Worm (Caenorhabditis elegans) whole organism, L2 larva: ENCODE data around the gene ZK1236.5.

Experiments
- C34F6.9 ChIP-seq: fragments of 150-350 bp; optimal IDR thresholded peaks from 2 replicates; lab custom pipeline; 2014; ENCODE audit warnings: missing biosample characterization, missing genetic modification characterization
- F13H6.1 ChIP-seq: sonication (generic microtip); optimal IDR thresholded peaks from 2 replicates; lab custom pipeline; 2016; ENCODE audit warnings: missing genetic modification characterization, missing compliant biosample characterization
- Y55F3AM.14 ChIP-seq: fragments of 200-800 bp; sonication (Bioruptor generic); optimal IDR thresholded peaks from 2 replicates; lab custom pipeline; 2018; ENCODE audit warnings: mild to moderate bottlenecking, missing genetic modification characterization, missing compliant biosample characterization
- alr-1 ChIP-seq: fragments of 150-350 bp; optimal IDR thresholded peaks from 2 replicates; lab custom pipeline; 2014; ENCODE audit warnings: missing biosample characterization, missing genetic modification characterization
- aly-2 ChIP-seq: fragments of 150-350 bp; optimal IDR thresholded peaks from 2 replicates; lab custom pipeline; 2014; ENCODE audit warnings: missing biosample characterization, missing genetic modification characterization
- ama-1 ChIP-seq: fragments of 150-350 bp; optimal IDR thresholded peaks from 2 replicates; lab custom pipeline; 2018; ENCODE audit warnings: inconsistent platforms
- blmp-1 ChIP-seq: sonication (generic microtip); optimal IDR thresholded peaks from 2 replicates; lab custom pipeline; 2017; ENCODE audit warnings: missing genetic modification characterization, mild to moderate bottlenecking, missing compliant biosample characterization, antibody characterized with exemption, moderate library complexity; ENCODE audit not compliant: insufficient read depth
- ceh-16 ChIP-seq: fragments of 150-350 bp; optimal IDR thresholded peaks from 2 replicates; lab custom pipeline; 2014; ENCODE audit warnings: missing biosample characterization, missing genetic modification characterization
- ceh-82 ChIP-seq: fragments of 150-350 bp; optimal IDR thresholded peaks from 2 replicates; lab custom pipeline; 2014; ENCODE audit warnings: missing biosample characterization, missing genetic modification characterization
- crh-2 ChIP-seq: sonication (generic microtip); optimal IDR thresholded peaks from 2 replicates; lab custom pipeline; 2017; ENCODE audit warnings: missing biosample characterization, missing genetic modification characterization
- dmd-4 ChIP-seq: sonication (generic microtip); optimal IDR thresholded peaks from 2 replicates; lab custom pipeline; 2017; ENCODE audit warnings: missing biosample characterization, missing genetic modification characterization
- egl-27 ChIP-seq: sonication (generic microtip); optimal IDR thresholded peaks from 3 replicates; lab custom pipeline; 2017; ENCODE audit warnings: missing biosample characterization, missing genetic modification reagents, missing genetic modification characterization
- elt-1 ChIP-seq: fragments of 150-350 bp; optimal IDR thresholded peaks from 2 replicates; lab custom pipeline; 2014; ENCODE audit warnings: missing biosample characterization, missing genetic modification characterization
- elt-3 ChIP-seq: sonication (generic microtip); optimal IDR thresholded peaks from 2 replicates; lab custom pipeline; 2017; ENCODE audit warnings: missing biosample characterization, missing genetic modification characterization
- fos-1 ChIP-seq: fragments of 150-350 bp; optimal IDR thresholded peaks from 2 replicates; lab custom pipeline; 2014; ENCODE audit warnings: missing biosample characterization, missing genetic modification characterization
- gmeb-1 ChIP-seq: fragments of 150-350 bp; optimal IDR thresholded peaks from 2 replicates; lab custom pipeline; 2014; ENCODE audit warnings: missing biosample characterization, missing genetic modification characterization
- lin-13 ChIP-seq: fragments of 150-350 bp; optimal IDR thresholded peaks from 2 replicates; lab custom pipeline; 2014; ENCODE audit warnings: missing biosample characterization, missing genetic modification reagents, missing genetic modification characterization
- lin-39 ChIP-seq: fragments of 150-350 bp; optimal IDR thresholded peaks from 2 replicates; lab custom pipeline; 2014; ENCODE audit warnings: missing biosample characterization, missing genetic modification reagents, missing genetic modification characterization
- lsy-2 ChIP-seq, 2 experiments: fragments of 150-350 bp in 1 of 2; sonication (generic microtip) in 1 of 2; optimal IDR thresholded peaks; 2 replicates each; lab custom pipeline; 2014 to 2017; ENCODE audit warnings: missing biosample characterization in 2 of 2, missing genetic modification characterization in 2 of 2
- mab-5 ChIP-seq: fragments of 150-350 bp; optimal IDR thresholded peaks from 2 replicates; lab custom pipeline; 2014; ENCODE audit warnings: missing biosample characterization, missing genetic modification characterization
- mbf-1 ChIP-seq: sonication (generic microtip); optimal IDR thresholded peaks from 2 replicates; lab custom pipeline; 2017; ENCODE audit warnings: missing biosample characterization, missing genetic modification characterization
- mdl-1 ChIP-seq, 2 experiments: fragments of 150-350 bp in 1 of 2; sonication (generic microtip) in 1 of 2; optimal IDR thresholded peaks; 2 replicates each; lab custom pipeline; 2017; ENCODE audit warnings: missing biosample characterization in 2 of 2, missing genetic modification characterization in 2 of 2
- nhr-10 ChIP-seq: sonication (generic microtip); optimal IDR thresholded peaks from 2 replicates; lab custom pipeline; 2017; ENCODE audit warnings: missing biosample characterization, missing genetic modification characterization
- nhr-11 ChIP-seq: fragments of 150-350 bp; optimal IDR thresholded peaks from 2 replicates; lab custom pipeline; 2014; ENCODE audit warnings: missing biosample characterization, missing genetic modification characterization
- nhr-12 ChIP-seq: fragments of 150-350 bp; optimal IDR thresholded peaks from 2 replicates; lab custom pipeline; 2014; ENCODE audit warnings: missing biosample characterization, missing genetic modification characterization
- nhr-129 ChIP-seq: fragments of 150-350 bp; optimal IDR thresholded peaks from 2 replicates; lab custom pipeline; 2014; ENCODE audit warnings: missing biosample characterization, missing genetic modification characterization
- nhr-21 ChIP-seq: fragments of 150-350 bp; optimal IDR thresholded peaks from 2 replicates; lab custom pipeline; 2014; ENCODE audit warnings: missing biosample characterization, missing genetic modification characterization
- nhr-23 ChIP-seq: fragments of 150-350 bp; optimal IDR thresholded peaks from 2 replicates; lab custom pipeline; 2014; ENCODE audit warnings: missing biosample characterization, missing genetic modification reagents, missing genetic modification characterization
- nhr-237 ChIP-seq: fragments of 150-350 bp; optimal IDR thresholded peaks from 2 replicates; lab custom pipeline; 2014; ENCODE audit warnings: missing biosample characterization, missing genetic modification characterization
- nhr-25 ChIP-seq: fragments of 150-350 bp; sonication (generic microtip); optimal IDR thresholded peaks from 3 replicates; lab custom pipeline; 2014; ENCODE audit warnings: missing biosample characterization, missing genetic modification characterization
- nhr-6 ChIP-seq: fragments of 150-350 bp; optimal IDR thresholded peaks from 2 replicates; lab custom pipeline; 2014; ENCODE audit warnings: missing biosample characterization, missing genetic modification characterization
- peb-1 ChIP-seq: fragments of 150-350 bp; optimal IDR thresholded peaks from 2 replicates; lab custom pipeline; 2014; ENCODE audit warnings: missing biosample characterization, missing genetic modification characterization
- sem-4 ChIP-seq: fragments of 150-350 bp; optimal IDR thresholded peaks from 2 replicates; lab custom pipeline; 2014; ENCODE audit warnings: missing biosample characterization, missing genetic modification reagents, missing genetic modification characterization
- skn-1 ChIP-seq: sonication (generic microtip); optimal IDR thresholded peaks from 2 replicates; lab custom pipeline; 2017; ENCODE audit warnings: missing biosample characterization, missing genetic modification characterization
- sma-3 ChIP-seq: sonication (generic microtip); optimal IDR thresholded peaks from 2 replicates; lab custom pipeline; 2016; ENCODE audit warnings: missing genetic modification reagents, missing genetic modification characterization, missing compliant biosample characterization
- sma-9 ChIP-seq, 2 experiments: fragments of 150-350 bp in 1 of 2; sonication (generic microtip) in 1 of 2; optimal IDR thresholded peaks; 2 replicates each; lab custom pipeline; 2014 to 2016; ENCODE audit warnings: missing genetic modification characterization in 2 of 2, mild to moderate bottlenecking in 1 of 2, missing biosample characterization in 1 of 2, missing compliant biosample characterization in 1 of 2, missing genetic modification reagents in 1 of 2, moderate library complexity in 1 of 2
- snpc-4 ChIP-seq: fragments of 150-350 bp; optimal IDR thresholded peaks from 2 replicates; lab custom pipeline; 2014; ENCODE audit warnings: missing biosample characterization, missing genetic modification characterization
- unc-39 ChIP-seq: fragments of 150-350 bp; optimal IDR thresholded peaks from 2 replicates; lab custom pipeline; 2014; ENCODE audit warnings: missing biosample characterization, missing genetic modification characterization
- unc-55 ChIP-seq: fragments of 150-350 bp; sonication (generic microtip); optimal IDR thresholded peaks from 3 replicates; lab custom pipeline; 2014; ENCODE audit warnings: missing biosample characterization, missing genetic modification reagents, missing genetic modification characterization
- zag-1 ChIP-seq: fragments of 150-350 bp; optimal IDR thresholded peaks from 2 replicates; lab custom pipeline; 2014; ENCODE audit warnings: missing biosample characterization, missing genetic modification characterization
- ztf-1 ChIP-seq: fragments of 200-800 bp; sonication (Bioruptor generic); conservative IDR thresholded peaks from 2 replicates; pipeline ENCODE4 v1.3.6; 2022; ENCODE audit warnings: missing genetic modification characterization, missing compliant biosample characterization
- ztf-11 ChIP-seq: sonication (generic microtip); optimal IDR thresholded peaks from 2 replicates; lab custom pipeline; 2017; ENCODE audit warnings: missing biosample characterization, missing genetic modification characterization
- ztf-4 ChIP-seq: fragments of 150-350 bp; optimal IDR thresholded peaks from 2 replicates; lab custom pipeline; 2014; ENCODE audit warnings: missing biosample characterization, missing genetic modification characterization

ZK1236.5 gene

DNA sequence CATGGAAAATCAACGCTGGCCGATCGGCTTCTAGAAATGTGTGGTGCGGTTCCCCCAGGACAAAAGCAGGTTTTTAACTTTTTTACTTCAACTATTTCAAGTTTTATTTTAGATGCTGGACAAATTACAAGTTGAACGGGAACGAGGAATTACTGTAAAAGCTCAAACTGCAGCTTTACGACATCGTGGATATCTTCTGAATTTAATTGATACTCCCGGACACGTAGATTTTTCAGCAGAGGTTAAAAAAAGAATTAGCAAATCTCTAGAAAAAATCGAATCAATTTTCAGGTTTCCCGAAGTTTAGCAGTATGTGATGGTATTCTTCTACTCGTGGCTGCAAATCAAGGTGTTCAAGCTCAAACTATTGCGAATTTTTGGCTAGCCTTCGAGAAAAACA, 2.5 kb downstream of the ZK1236.5 start:
- TF ChIP-seq ztf-11 (no peak), lin-13 (no peak), unc-55 (GFP tag; lab: Kevin White, UChicago) (no peak)

- TF ChIP-seq ceh-82 (tag; lab: Kevin White, UChicago) = no peak
- TF ChIP-seq dmd-4 = no peak
- TF ChIP-seq unc-55 (GFP tag; lab: Kevin White, UChicago) = peak; percentile 30
- peak in 1 of 2 experiments; percentile 18 for TF ChIP-seq lsy-2 (tag; optimal IDR thresholded peaks at IDR 0.05; lab: Kevin White, UChicago)
- TF ChIP-seq nhr-6 (tag; lab: Kevin White, UChicago) = no peak
- TF ChIP-seq C34F6.9 = no peak
Measured at ce11 chrIII:8429035-8429434, 3.0 kb downstream of the ZK1236.5 start, which contains the start of gene ZK1236.1. Gene ZK1236.1, plus strand, starts transcription at chrIII:8429297.

DNA sequence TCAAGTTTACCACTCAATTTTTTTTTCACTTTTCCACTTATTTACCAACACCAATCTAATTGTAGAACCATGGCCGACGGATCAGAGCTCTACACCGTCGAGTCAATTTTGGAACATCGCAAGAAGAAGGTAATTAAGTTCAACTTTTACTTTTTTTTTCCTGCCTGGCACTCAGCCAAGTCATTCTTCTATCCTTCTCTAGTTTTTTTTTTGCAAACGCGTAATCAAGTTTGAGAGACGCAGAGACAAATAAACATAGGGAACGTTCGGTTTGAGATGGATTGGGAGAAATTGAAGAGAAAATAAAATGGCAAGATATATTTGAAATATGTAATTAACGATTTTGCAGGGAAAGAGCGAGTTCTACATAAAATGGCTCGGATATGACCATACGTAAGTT, 5.7 kb downstream of the ZK1236.5 start, which contains the start of gene cec-1:
Gene cec-1 (plus strand): TSS at position 63 of the 400 bp plus-strand sequence.
- peak; percentile 7 for TF ChIP-seq nhr-6 (tag; lab: Kevin White, UChicago)
- peak; percentile 14 for TF ChIP-seq crh-2 (tag; lab: Kevin White, UChicago)
- TF ChIP-seq mab-5 = no peak
- TF ChIP-seq mdl-1 (tag; optimal IDR thresholded peaks at IDR 0.05; lab: Kevin White, UChicago) = no peak
- peak; percentile 32 for TF ChIP-seq unc-55 (GFP tag; lab: Kevin White, UChicago)
- no peak for TF ChIP-seq ceh-82 (tag; lab: Kevin White, UChicago)
- TF ChIP-seq nhr-21 (tag; lab: Kevin White, UChicago) = no peak
- no peak for TF ChIP-seq ama-1 (lab: Kevin White, UChicago)
- no peak for TF ChIP-seq peb-1
- TF ChIP-seq lsy-2 (tag; optimal IDR thresholded peaks at IDR 0.05; lab: Kevin White, UChicago) = peak in 1 of 2 experiments; percentile 55
- TF ChIP-seq ztf-1 (GFP tag; lab: Robert Waterston, UW) = no peak
- peak; percentile 14 for TF ChIP-seq C34F6.9
- no peak for TF ChIP-seq Y55F3AM.14 (GFP tag; lab: Kevin White, UChicago)
- no peak for TF ChIP-seq snpc-4 (tag; lab: Kevin White, UChicago)
- peak; percentile 66 for TF ChIP-seq blmp-1 (tag; lab: Kevin White, UChicago)
- TF ChIP-seq dmd-4 = no peak
- TF ChIP-seq elt-1 (tag; lab: Kevin White, UChicago) = no peak
- TF ChIP-seq nhr-10 (tag; lab: Kevin White, UChicago) = no peak
- TF ChIP-seq ztf-4 (tag; lab: Kevin White, UChicago) = no peak
- no peak for TF ChIP-seq ceh-16 (tag; lab: Kevin White, UChicago)
- no peak for TF ChIP-seq gmeb-1
- TF ChIP-seq egl-27 (tag; lab: Kevin White, UChicago) = no peak
- no peak for TF ChIP-seq nhr-12 (tag; lab: Kevin White, UChicago)
- no peak for TF ChIP-seq lin-39 (tag; lab: Kevin White, UChicago)

ce11 chrIII:8425076-8425475, 6.9 kb downstream of the ZK1236.5 start:
- TF ChIP-seq fos-1 (tag; lab: Kevin White, UChicago) (peak; percentile 59), snpc-4 (tag; lab: Kevin White, UChicago) (no peak), ama-1 (lab: Kevin White, UChicago) (no peak), nhr-237 (no peak), egl-27 (tag; lab: Kevin White, UChicago) (no peak), sem-4 (tag; lab: Kevin White, UChicago) (no peak), sma-9 (GFP tag; optimal IDR thresholded peaks at IDR 0.05; lab: Kevin White, UChicago) (peak; percentile 36), sma-9 (tag; optimal IDR thresholded peaks at IDR 0.05; lab: Kevin White, UChicago) (no peak), ceh-16 (tag; lab: Kevin White, UChicago) (no peak), aly-2 (tag; lab: Kevin White, UChicago) (no peak), dmd-4 (no peak), blmp-1 (tag; lab: Kevin White, UChicago) (peak; percentile 55), elt-1 (tag; lab: Kevin White, UChicago) (no peak), alr-1 (tag; lab: Kevin White, UChicago) (no peak), nhr-25 (tag; lab: Kevin White, UChicago) (peak; percentile 74), ceh-82 (tag; lab: Kevin White, UChicago) (no peak), unc-55 (GFP tag; lab: Kevin White, UChicago) (peak; percentile 56), nhr-12 (tag; lab: Kevin White, UChicago) (no peak), nhr-23 (tag; lab: Kevin White, UChicago) (no peak), F13H6.1 (tag; lab: Kevin White, UChicago) (peak; percentile 76), nhr-10 (tag; lab: Kevin White, UChicago) (no peak), unc-39 (no peak), nhr-129 (tag; lab: Kevin White, UChicago) (peak; percentile 82), sma-3 (GFP tag; lab: Kevin White, UChicago) (peak; percentile 52), crh-2 (tag; lab: Kevin White, UChicago) (peak; percentile 93), mbf-1 (no peak), peb-1 (no peak), Y55F3AM.14 (GFP tag; lab: Kevin White, UChicago) (no peak), elt-3 (tag; lab: Kevin White, UChicago) (no peak), skn-1 (tag; lab: Kevin White, UChicago) (peak; percentile 5), lsy-2 (tag; optimal IDR thresholded peaks at IDR 0.05; lab: Kevin White, UChicago) (peak; percentile 53 to 83), zag-1 (tag; lab: Kevin White, UChicago) (no peak), nhr-6 (tag; lab: Kevin White, UChicago) (no peak), C34F6.9 (peak; percentile 79), lin-39 (tag; lab: Kevin White, UChicago) (no peak), nhr-21 (tag; lab: Kevin White, UChicago) (peak; percentile 49), ztf-11 (no peak), ztf-4 (tag; lab: Kevin White, UChicago) (no peak), nhr-11 (no peak)
